Fruit fly (Drosophila melanogaster): ENCODE results near the gene Sirt2.

DNA sequence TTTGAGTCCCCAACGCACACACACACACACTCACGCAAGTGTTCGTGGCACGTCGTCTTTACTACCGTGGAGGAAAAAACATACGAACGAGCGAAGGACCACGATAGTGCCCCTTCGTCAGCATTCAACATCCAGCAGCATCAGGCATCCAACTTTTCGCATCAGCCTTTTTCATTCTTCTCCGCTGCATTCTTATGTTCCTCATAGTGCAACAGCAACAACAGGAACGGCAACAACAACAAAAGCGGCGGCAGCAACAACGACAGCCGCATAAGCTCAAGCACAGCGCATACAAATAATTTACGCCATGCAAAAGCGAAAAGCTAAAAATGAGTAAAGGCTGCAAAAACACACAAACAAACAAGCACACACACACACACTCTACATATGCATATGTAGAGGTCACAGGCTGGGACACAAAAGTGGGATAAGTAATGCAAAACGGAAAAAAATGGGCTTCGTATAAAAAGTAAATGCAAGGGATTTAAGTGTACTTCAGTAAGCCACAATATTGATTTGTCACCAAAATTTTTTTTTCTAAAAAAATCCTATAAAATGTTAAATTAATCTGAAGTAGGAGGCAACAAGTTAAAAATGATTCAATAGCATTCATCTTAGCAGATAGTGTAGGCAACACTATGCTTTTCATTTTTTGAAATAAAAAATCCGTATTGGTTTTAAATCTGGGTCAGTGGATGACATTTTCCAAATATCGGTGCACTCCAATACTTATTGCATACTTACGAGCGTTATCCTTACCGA, 45.3 kb upstream of the Sirt2 start:
- TF ChIP-seq Myc (optimal IDR thresholded peaks at IDR 0.05): no peak
- no peak for TF ChIP-seq br (GFP tag; optimal IDR thresholded peaks at IDR 0.05)

All from whole organism, wandering third instar larva.